Fruit fly (Drosophila melanogaster) whole organism, pupa: ENCODE results near the gene CG3014.
A peak's percentile ranks its signal among the peaks of the same experiment; 100 is the strongest.

ENCODE experiments used
- CG10348 ChIP-seq: fragments of 200-800 bp; sonication (Bioruptor generic); IDR thresholded peaks from 2 replicates; pipeline ENCODE4 v1.3.6; 2022; ENCODE audit warnings: missing biosample characterization, missing genetic modification characterization
- CG12605 ChIP-seq: fragments of 200-800 bp; sonication (Bioruptor generic); IDR thresholded peaks from 2 replicates; pipeline ENCODE4 v1.3.6; 2022; ENCODE audit warnings: missing biosample characterization, missing genetic modification characterization
- CG13204 ChIP-seq: fragments of 200-800 bp; sonication (Bioruptor generic); optimal IDR thresholded peaks from 2 replicates; lab custom pipeline; 2018; ENCODE audit warnings: missing biosample characterization, mild to moderate bottlenecking, missing genetic modification characterization, moderate library complexity
- CG14655 ChIP-seq: fragments of 200-800 bp; sonication (Bioruptor generic); optimal IDR thresholded peaks from 3 replicates; lab custom pipeline; 2017; ENCODE audit warnings: mild to moderate bottlenecking, missing biosample characterization, missing genetic modification reagents, missing genetic modification characterization
- CG15710 ChIP-seq: fragments of 200-800 bp; sonication (Bioruptor generic); optimal IDR thresholded peaks from 2 replicates; lab custom pipeline; 2018; ENCODE audit warnings: missing biosample characterization, mild to moderate bottlenecking, missing genetic modification characterization, moderate library complexity
- CG17806 ChIP-seq: fragments of 200-800 bp; sonication (Bioruptor generic); optimal IDR thresholded peaks from 2 replicates; lab custom pipeline; 2018; ENCODE audit warnings: missing biosample characterization, mild to moderate bottlenecking, missing genetic modification characterization, moderate library complexity
- CG32121 ChIP-seq: fragments of 200-800 bp; sonication (Bioruptor generic); IDR thresholded peaks from 2 replicates; pipeline ENCODE4 v1.3.6; 2022; ENCODE audit warnings: missing biosample characterization, missing genetic modification characterization
- CG34367 ChIP-seq: fragments of 200-800 bp; sonication (Bioruptor generic); optimal IDR thresholded peaks from 2 replicates; lab custom pipeline; 2018; ENCODE audit warnings: missing biosample characterization, mild to moderate bottlenecking, missing genetic modification characterization
- CG4496 ChIP-seq: fragments of 200-800 bp; sonication (Bioruptor generic); IDR thresholded peaks from 3 replicates; pipeline ENCODE4 v1.3.6; 2022; ENCODE audit warnings: missing biosample characterization, missing genetic modification characterization
- CG8159 ChIP-seq: fragments of 200-800 bp; sonication (Bioruptor generic); optimal IDR thresholded peaks from 3 replicates; lab custom pipeline; 2018; ENCODE audit warnings: missing biosample characterization, mild to moderate bottlenecking, missing genetic modification characterization, moderate library complexity
- CG8301 ChIP-seq: fragments of 200-800 bp; sonication (Bioruptor generic); optimal IDR thresholded peaks from 2 replicates; lab custom pipeline; 2018; ENCODE audit warnings: missing biosample characterization, mild to moderate bottlenecking, missing genetic modification characterization
- CG9948 ChIP-seq: fragments of 200-800 bp; sonication (Bioruptor generic); optimal IDR thresholded peaks from 2 replicates; lab custom pipeline; 2018; ENCODE audit warnings: missing biosample characterization, mild to moderate bottlenecking, missing genetic modification characterization, moderate library complexity
- D1 ChIP-seq: fragments of 200-800 bp; sonication (Bioruptor generic); optimal IDR thresholded peaks from 2 replicates; lab custom pipeline; 2018; ENCODE audit warnings: missing biosample characterization, mild to moderate bottlenecking, missing genetic modification characterization, moderate library complexity
- EcR ChIP-seq: fragments of 200-800 bp; sonication (Bioruptor generic); optimal IDR thresholded peaks from 3 replicates; lab custom pipeline; 2019; ENCODE audit warnings: missing biosample characterization, missing genetic modification characterization, mild to moderate bottlenecking, moderate library complexity, missing genetic modification reagents
- Ets98B ChIP-seq: fragments of 200-800 bp; sonication (Bioruptor generic); IDR thresholded peaks from 2 replicates; pipeline ENCODE4 v1.3.6; 2022; ENCODE audit warnings: missing biosample characterization, missing genetic modification characterization
- Pif1A ChIP-seq: fragments of 200-800 bp; sonication (Bioruptor generic); optimal IDR thresholded peaks from 3 replicates; lab custom pipeline; 2016; ENCODE audit warnings: missing biosample characterization, missing genetic modification characterization
- Pif1B ChIP-seq: fragments of 200-800 bp; sonication (Bioruptor generic); optimal IDR thresholded peaks from 3 replicates; lab custom pipeline; 2016; ENCODE audit warnings: missing biosample characterization, missing genetic modification characterization
- Snoo ChIP-seq: fragments of 200-800 bp; sonication (Bioruptor generic); optimal IDR thresholded peaks from 3 replicates; lab custom pipeline; 2017; ENCODE audit warnings: missing biosample characterization, mild to moderate bottlenecking, missing genetic modification characterization, inconsistent platforms
- fd96Ca ChIP-seq: fragments of 200-800 bp; sonication (Bioruptor generic); IDR thresholded peaks from 3 replicates; pipeline ENCODE4 v1.3.6; 2022; ENCODE audit warnings: missing biosample characterization, missing genetic modification characterization
- gl ChIP-seq: fragments of 200-800 bp; sonication (Bioruptor generic); optimal IDR thresholded peaks from 2 replicates; lab custom pipeline; 2018; ENCODE audit warnings: missing biosample characterization, mild to moderate bottlenecking, missing genetic modification characterization
- rn ChIP-seq: fragments of 200-800 bp; sonication (Bioruptor generic); IDR thresholded peaks from 2 replicates; pipeline ENCODE4 v1.3.6; 2022; ENCODE audit warnings: missing biosample characterization, missing genetic modification characterization

The CG3014 gene

dm6 chr3R:7787899-7788298 is 14.7 kb downstream of the CG3014 start, which contains the start of gene CG18748:
Gene CG18748, minus strand, starts transcription at chr3R:7787923.
- TF ChIP-seq CG13204 (no peak), EcR (GFP tag; lab: Kevin White, UChicago) (no peak), rn (GFP tag; lab: Robert Waterston, UW) (no peak), CG8159 (tag; lab: Kevin White, UChicago) (no peak), CG4496 (GFP tag; lab: Robert Waterston, UW) (no peak), CG9948 (tag; lab: Kevin White, UChicago) (no peak), CG12605 (no peak), fd96Ca (GFP tag; lab: Robert Waterston, UW) (no peak), CG14655 (GFP tag; lab: Kevin White, UChicago) (no peak), CG32121 (GFP tag; lab: Robert Waterston, UW) (no peak), CG17806 (tag; lab: Kevin White, UChicago) (no peak), Pif1A (GFP tag; lab: Kevin White, UChicago) (no peak), CG10348 (GFP tag; lab: Robert Waterston, UW) (no peak), Snoo (tag; lab: Kevin White, UChicago) (no peak), CG15710 (no peak), CG34367 (tag; lab: Kevin White, UChicago) (no peak), Pif1B (GFP tag; lab: Kevin White, UChicago) (no peak), Ets98B (GFP tag; lab: Robert Waterston, UW) (no peak), CG8301 (tag; lab: Kevin White, UChicago) (no peak), gl (tag; lab: Kevin White, UChicago) (no peak)

- TF ChIP-seq CG12605 (no peak), D1 (tag; lab: Kevin White, UChicago) (no peak), Pif1B (GFP tag; lab: Kevin White, UChicago) (no peak), CG8301 (tag; lab: Kevin White, UChicago) (no peak), Ets98B (GFP tag; lab: Robert Waterston, UW) (no peak), CG13204 (no peak), rn (GFP tag; lab: Robert Waterston, UW) (no peak), CG10348 (GFP tag; lab: Robert Waterston, UW) (no peak), gl (tag; lab: Kevin White, UChicago) (no peak), CG4496 (GFP tag; lab: Robert Waterston, UW) (no peak), CG8159 (tag; lab: Kevin White, UChicago) (no peak), CG34367 (tag; lab: Kevin White, UChicago) (no peak), Snoo (tag; lab: Kevin White, UChicago) (no peak)
These were observed 16.8 kb downstream of the CG3014 start, which contains the start of gene CG18745 for dm6 chr3R:7785784-7786183. Gene CG18745, minus strand, starts transcription at chr3R:7786119.

DNA sequence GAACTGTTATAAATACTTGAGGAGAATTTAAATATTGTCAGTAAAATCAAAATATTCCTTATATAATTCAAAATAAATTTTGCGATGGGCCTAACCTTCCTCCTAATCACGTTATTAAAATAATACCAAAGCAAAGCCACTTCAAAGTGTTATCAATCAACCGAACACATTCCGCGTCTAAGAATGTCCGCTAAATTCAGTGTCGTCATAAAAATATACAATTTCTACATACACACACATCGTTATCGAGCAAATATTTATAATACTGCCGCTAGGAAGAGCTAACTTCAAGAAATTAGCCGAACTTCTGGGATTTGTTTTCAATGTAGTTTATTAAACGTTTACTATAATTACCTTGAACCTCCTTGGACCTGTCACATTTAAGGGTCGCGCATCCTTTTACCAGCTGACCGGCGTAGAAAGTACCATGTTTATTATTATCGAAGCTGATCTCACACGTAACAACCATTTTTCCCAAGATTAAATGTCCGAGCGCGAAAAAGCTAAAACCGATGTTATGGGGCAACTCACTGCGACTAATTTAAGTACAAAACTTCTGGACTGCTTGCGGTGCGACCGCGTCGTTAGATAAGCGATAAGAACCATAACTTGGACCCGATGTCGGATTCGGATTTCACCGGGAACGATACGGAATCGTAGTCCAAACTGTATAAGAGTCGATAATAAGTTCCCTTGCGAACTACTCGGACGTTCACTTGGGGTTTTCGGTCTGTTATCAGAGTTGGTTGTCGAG is 19.5 kb downstream of the CG3014 start, which contains the start of gene CG18747:
TSS of gene CG18747 (minus strand) at position 514 of the 754 bp plus-strand sequence.
- TF ChIP-seq fd96Ca (GFP tag; lab: Robert Waterston, UW) (no peak), CG32121 (GFP tag; lab: Robert Waterston, UW) (no peak), CG14655 (GFP tag; lab: Kevin White, UChicago) (no peak), Ets98B (GFP tag; lab: Robert Waterston, UW) (no peak), CG15710 (no peak), rn (GFP tag; lab: Robert Waterston, UW) (no peak), gl (tag; lab: Kevin White, UChicago) (no peak), CG8301 (tag; lab: Kevin White, UChicago) (no peak), CG8159 (tag; lab: Kevin White, UChicago) (no peak), EcR (GFP tag; lab: Kevin White, UChicago) (no peak), Pif1B (GFP tag; lab: Kevin White, UChicago) (no peak), CG12605 (no peak), CG9948 (tag; lab: Kevin White, UChicago) (no peak), CG34367 (tag; lab: Kevin White, UChicago) (no peak), CG13204 (no peak), Pif1A (GFP tag; lab: Kevin White, UChicago) (no peak), CG10348 (GFP tag; lab: Robert Waterston, UW) (no peak), CG17806 (tag; lab: Kevin White, UChicago) (no peak), D1 (tag; lab: Kevin White, UChicago) (no peak)

DNA sequence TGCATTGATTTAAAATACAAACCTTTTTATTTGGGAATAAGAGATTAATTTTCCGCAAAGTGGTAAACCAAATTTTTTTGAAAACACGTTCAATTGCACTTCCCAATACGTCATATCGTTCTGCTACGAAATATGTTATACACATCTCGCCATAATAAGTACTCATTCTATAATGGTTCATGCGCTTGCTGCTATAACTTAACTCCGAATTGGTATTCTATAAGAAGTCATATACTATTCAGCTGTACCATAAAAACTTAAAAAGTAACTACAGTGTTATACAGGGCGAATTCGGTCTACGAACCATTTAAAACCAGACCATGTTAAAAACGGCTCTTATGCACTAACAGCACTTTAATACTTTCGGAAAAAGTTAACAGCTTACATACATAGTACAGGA is 23.0 kb downstream of the CG3014 start:
- TF ChIP-seq CG34367 (tag; lab: Kevin White, UChicago) = peak; percentile 34
- peak; percentile 79 for TF ChIP-seq CG4496 (GFP tag; lab: Robert Waterston, UW)
- TF ChIP-seq fd96Ca (GFP tag; lab: Robert Waterston, UW) = no peak
- no peak for TF ChIP-seq Snoo (tag; lab: Kevin White, UChicago)
- TF ChIP-seq CG8159 (tag; lab: Kevin White, UChicago) = peak; percentile 6
- peak; percentile 69; the same call in 1 of the 2 replicates for TF ChIP-seq Ets98B (GFP tag; lab: Robert Waterston, UW)
- peak; percentile 0 for TF ChIP-seq D1 (tag; lab: Kevin White, UChicago)
- TF ChIP-seq Pif1A (GFP tag; lab: Kevin White, UChicago) = no peak
- TF ChIP-seq rn (GFP tag; lab: Robert Waterston, UW) = no peak
- peak; percentile 48 for TF ChIP-seq CG14655 (GFP tag; lab: Kevin White, UChicago)

- TF ChIP-seq CG15710 = no peak
- no peak for TF ChIP-seq rn (GFP tag; lab: Robert Waterston, UW)
- TF ChIP-seq CG4496 (GFP tag; lab: Robert Waterston, UW) = no peak
- TF ChIP-seq CG32121 (GFP tag; lab: Robert Waterston, UW) = no peak
- no peak for TF ChIP-seq Pif1A (GFP tag; lab: Kevin White, UChicago)
- TF ChIP-seq Snoo (tag; lab: Kevin White, UChicago) = no peak
- TF ChIP-seq CG14655 (GFP tag; lab: Kevin White, UChicago) = no peak
- no peak for TF ChIP-seq Ets98B (GFP tag; lab: Robert Waterston, UW)
- no peak for TF ChIP-seq CG17806 (tag; lab: Kevin White, UChicago)
- no peak for TF ChIP-seq CG8159 (tag; lab: Kevin White, UChicago)
- no peak for TF ChIP-seq CG8301 (tag; lab: Kevin White, UChicago)
- TF ChIP-seq CG9948 (tag; lab: Kevin White, UChicago) = no peak
These were observed 30.9 kb downstream of the CG3014 start, which contains the start of gene CG11286 for dm6 chr3R:7771656-7772055. Gene CG11286, minus strand, starts transcription at chr3R:7771756.
